Fruit fly (Drosophila melanogaster): ENCODE results near the gene CG1529.

The CG1529 gene

DNA sequence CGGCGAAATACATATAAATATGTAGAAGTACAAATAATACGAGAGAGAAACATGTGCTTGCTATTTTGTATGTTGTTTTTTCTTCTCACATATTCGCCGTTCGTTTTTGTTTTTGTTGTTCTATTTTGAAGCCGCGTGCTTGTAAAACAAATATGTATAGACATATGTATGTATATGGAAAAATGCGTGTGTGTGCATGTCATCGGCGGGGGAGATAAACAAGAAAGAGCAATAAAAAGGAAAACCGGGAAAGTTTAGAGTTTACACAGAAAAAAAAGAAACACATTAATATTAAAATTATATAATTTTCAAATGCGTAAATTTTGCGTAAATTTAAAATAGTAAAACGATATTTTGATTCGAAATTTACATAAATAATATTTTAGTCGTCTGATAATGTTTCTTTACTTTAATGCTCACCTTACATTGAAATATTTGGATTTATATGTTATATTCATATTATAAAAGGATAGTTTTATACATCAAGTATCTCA, 13.7 kb upstream of the CG1529 start (continued):
- TF ChIP-seq gfzf (GFP tag; optimal IDR thresholded peaks at IDR 0.05): no peak
- no peak for TF ChIP-seq Asciz (GFP tag; optimal IDR thresholded peaks at IDR 0.05)
- peak; percentile 35 for TF ChIP-seq CG7987 (GFP tag; optimal IDR thresholded peaks at IDR 0.05)
- TF ChIP-seq CG2875 (GFP tag; optimal IDR thresholded peaks at IDR 0.05): peak; percentile 3
- 0 out of 3 replicates have a peak, but pooled peaks have one; percentile 20 for TF ChIP-seq ci (GFP tag; IDR thresholded peaks at IDR 0.05)
- 0 out of 2 replicates have a peak, but pooled peaks have one; percentile 40 for TF ChIP-seq HLH3B (GFP tag; IDR thresholded peaks at IDR 0.05)
- TF ChIP-seq CG12391 (tag; optimal IDR thresholded peaks at IDR 0.05): peak; percentile 38
- TF ChIP-seq B-H2 (GFP tag; optimal IDR thresholded peaks at IDR 0.05): no peak
- TF ChIP-seq Ada2b (GFP tag; IDR thresholded peaks at IDR 0.05): no peak
- TF ChIP-seq CG14441 (GFP tag; IDR thresholded peaks at IDR 0.05): no peak
- no peak for TF ChIP-seq CG9215 (GFP tag; IDR thresholded peaks at IDR 0.05)
- no peak for TF ChIP-seq Awh (GFP tag; IDR thresholded peaks at IDR 0.05)
- TF ChIP-seq D19B (GFP tag; optimal IDR thresholded peaks at IDR 0.05): no peak
- peak in 1 of 3 experiments; percentile 8 for TF ChIP-seq lola (GFP tag; optimal IDR thresholded peaks at IDR 0.05)
- no peak for TF ChIP-seq tap (tag; optimal IDR thresholded peaks at IDR 0.05)
- peak; percentile 40 for TF ChIP-seq dmrt11E (tag; optimal IDR thresholded peaks at IDR 0.05)
- no peak for TF ChIP-seq CG2129 (GFP tag; IDR thresholded peaks at IDR 0.05; ENCODE audit: partially characterized antibody)
- no peak for TF ChIP-seq Side (GFP tag; optimal IDR thresholded peaks at IDR 0.05)
- peak; percentile 47 for TF ChIP-seq dm (GFP tag; optimal IDR thresholded peaks at IDR 0.05)
- TF ChIP-seq CTCF (GFP tag; optimal IDR thresholded peaks at IDR 0.05): no peak
- no peak for TF ChIP-seq CG12769 (tag; optimal IDR thresholded peaks at IDR 0.05)
- TF ChIP-seq Tbp (GFP tag; optimal IDR thresholded peaks at IDR 0.05): no peak
- TF ChIP-seq tx (GFP tag; optimal IDR thresholded peaks at IDR 0.05): no peak
- TF ChIP-seq Ets65A (GFP tag): no peak
- TF ChIP-seq D19A (tag; optimal IDR thresholded peaks at IDR 0.05): peak; percentile 51
- peak; percentile 31 for TF ChIP-seq CG13424 (tag; optimal IDR thresholded peaks at IDR 0.05)
- TF ChIP-seq CG2678 (tag; optimal IDR thresholded peaks at IDR 0.05): peak; percentile 50
- TF ChIP-seq CG14860 (GFP tag; IDR thresholded peaks at IDR 0.05; ENCODE audit: partially characterized antibody): no peak
- TF ChIP-seq CG13287 (GFP tag; IDR thresholded peaks at IDR 0.05; ENCODE audit: partially characterized antibody): no peak
- TF ChIP-seq sd (tag; optimal IDR thresholded peaks at IDR 0.05): peak; percentile 14
- no peak for TF ChIP-seq chif (GFP tag; optimal IDR thresholded peaks at IDR 0.05)
- no peak for TF ChIP-seq E2f2 (GFP tag; IDR thresholded peaks at IDR 0.05)
- TF ChIP-seq gcm (GFP tag; optimal IDR thresholded peaks at IDR 0.05): peak; percentile 25
- peak; percentile 19 for TF ChIP-seq CG6683 (GFP tag; optimal IDR thresholded peaks at IDR 0.05)
- TF ChIP-seq Atf6 (GFP tag; IDR thresholded peaks at IDR 0.05): peak; percentile 17; the same call in 1 of the 2 replicates
- peak; percentile 6 for TF ChIP-seq CG6813 (GFP tag; optimal IDR thresholded peaks at IDR 0.05)
- TF ChIP-seq NFAT (GFP tag; IDR thresholded peaks at IDR 0.05): no peak
- TF ChIP-seq usp (GFP tag; optimal IDR thresholded peaks at IDR 0.05): no peak
- TF ChIP-seq CG10543 (GFP tag; optimal IDR thresholded peaks at IDR 0.05): no peak
- TF ChIP-seq CG8478 (optimal IDR thresholded peaks at IDR 0.05): no peak
- TF ChIP-seq nerfin-1 (tag; optimal IDR thresholded peaks at IDR 0.05): peak; percentile 13
- no peak for TF ChIP-seq stwl (tag; optimal IDR thresholded peaks at IDR 0.05)
- no peak for TF ChIP-seq Dek (tag; optimal IDR thresholded peaks at IDR 0.05)
- TF ChIP-seq CG17359 (tag; optimal IDR thresholded peaks at IDR 0.05): peak; percentile 13
- no peak for TF ChIP-seq CG6654 (GFP tag; optimal IDR thresholded peaks at IDR 0.05)
- 0 out of 3 replicates have a peak, but pooled peaks have one; percentile 3 for TF ChIP-seq zfh1 (GFP tag; IDR thresholded peaks at IDR 0.05)
- TF ChIP-seq exex (tag; optimal IDR thresholded peaks at IDR 0.05): no peak
- TF ChIP-seq CG31388 (GFP tag; optimal IDR thresholded peaks at IDR 0.05): no peak
- no peak for TF ChIP-seq Nf-YB (GFP tag; optimal IDR thresholded peaks at IDR 0.05)
- no peak for TF ChIP-seq Adf1 (GFP tag; IDR thresholded peaks at IDR 0.05)
- TF ChIP-seq CG18262 (tag; optimal IDR thresholded peaks at IDR 0.05): peak; percentile 76

Data from whole organism, embryonic.